Worm (Caenorhabditis elegans) whole organism, young adult: ENCODE measurements around the gene col-91.

ENCODE experiments used
- B0035.1 ChIP-seq: sonication (generic microtip); optimal IDR thresholded peaks from 2 replicates; lab custom pipeline; 2016; ENCODE audit warnings: missing genetic modification characterization, mild to moderate bottlenecking, missing compliant biosample characterization, missing genotype, missing genetic modification reagents
- B0261.1 ChIP-seq: sonication (generic microtip); optimal IDR thresholded peaks from 2 replicates; lab custom pipeline; 2016; ENCODE audit warnings: mild to moderate bottlenecking, missing genetic modification characterization, moderate library complexity, missing compliant biosample characterization
- C17E4.6 ChIP-seq: fragments of 200-800 bp; sonication (Bioruptor generic); IDR thresholded peaks from 2 replicates; pipeline ENCODE4 v1.3.6; 2022; ENCODE audit warnings: missing genetic modification reagents, missing genetic modification characterization, missing compliant biosample characterization
- F22D6.2 ChIP-seq: sonication (generic microtip); optimal IDR thresholded peaks from 2 replicates; lab custom pipeline; 2016; ENCODE audit warnings: mild to moderate bottlenecking, missing genetic modification characterization, missing compliant biosample characterization
- F39B2.1 ChIP-seq: fragments of 200-800 bp; sonication (Bioruptor generic); IDR thresholded peaks from 2 replicates; pipeline ENCODE4 v1.3.6; 2022; ENCODE audit warnings: missing genetic modification reagents, missing genetic modification characterization, missing compliant biosample characterization
- F52B5.7 ChIP-seq: sonication (generic microtip); optimal IDR thresholded peaks from 2 replicates; lab custom pipeline; 2016; ENCODE audit warnings: mild to moderate bottlenecking, missing genetic modification characterization, missing compliant biosample characterization
- F57A8.1 ChIP-seq: fragments of 200-800 bp; sonication (Bioruptor generic); optimal IDR thresholded peaks from 2 replicates; lab custom pipeline; 2018; ENCODE audit warnings: mild to moderate bottlenecking, missing genetic modification characterization, moderate library complexity, missing compliant biosample characterization
- F57C9.4 ChIP-seq: sonication (generic microtip); optimal IDR thresholded peaks from 2 replicates; lab custom pipeline; 2017; ENCODE audit warnings: mild to moderate bottlenecking, missing genetic modification characterization, missing compliant biosample characterization
- K12H6.12 ChIP-seq: fragments of 200-800 bp; sonication (Bioruptor generic); optimal IDR thresholded peaks from 2 replicates; lab custom pipeline; 2018; ENCODE audit warnings: mild to moderate bottlenecking, missing genetic modification characterization, missing compliant biosample characterization
- Y53G8AR.9 ChIP-seq: fragments of 200-800 bp; sonication (Bioruptor generic); conservative IDR thresholded peaks from 2 replicates; pipeline ENCODE4 v1.3.6; 2022; ENCODE audit warnings: missing genetic modification reagents, missing genetic modification characterization, missing compliant biosample characterization
- Y56A3A.18 ChIP-seq: fragments of 200-800 bp; sonication (Bioruptor generic); IDR thresholded peaks from 2 replicates; pipeline ENCODE4 v1.3.6; 2022; ENCODE audit warnings: missing genetic modification reagents, missing genetic modification characterization, missing compliant biosample characterization
- Y79H2A.3 ChIP-seq: fragments of 200-800 bp; sonication (Bioruptor generic); conservative IDR thresholded peaks from 2 replicates; pipeline ENCODE4 v1.3.6; 2022; ENCODE audit warnings: missing genetic modification reagents, missing genetic modification characterization, missing compliant biosample characterization
- ama-1 ChIP-seq, 3 experiments: fragments of 150-350 bp in 1 of 3; sonication (generic microtip) in 2 of 3; optimal IDR thresholded peaks; 2 replicates each; lab custom pipeline; 2014 to 2018; ENCODE audit warnings: missing biosample characterization in 2 of 3, missing genetic modification characterization in 2 of 3, missing genetic modification reagents in 2 of 3
- atf-7 ChIP-seq: sonication (generic microtip); optimal IDR thresholded peaks from 2 replicates; lab custom pipeline; 2017; ENCODE audit warnings: mild to moderate bottlenecking, missing genetic modification characterization, missing compliant biosample characterization
- athp-1 ChIP-seq: sonication (generic microtip); optimal IDR thresholded peaks from 2 replicates; lab custom pipeline; 2017; ENCODE audit warnings: mild to moderate bottlenecking, missing genetic modification characterization, missing compliant biosample characterization
- attf-5 ChIP-seq: fragments of 200-800 bp; sonication (Bioruptor generic); optimal IDR thresholded peaks from 2 replicates; lab custom pipeline; 2018; ENCODE audit warnings: mild to moderate bottlenecking, missing genetic modification characterization, missing compliant biosample characterization
- bed-1 ChIP-seq: fragments of 200-800 bp; sonication (Bioruptor generic); IDR thresholded peaks from 2 replicates; pipeline ENCODE4 v1.3.6; 2022; ENCODE audit warnings: missing genetic modification reagents, missing genetic modification characterization, missing compliant biosample characterization
- ccch-3 ChIP-seq: fragments of 200-800 bp; sonication (Bioruptor generic); optimal IDR thresholded peaks from 2 replicates; lab custom pipeline; 2018; ENCODE audit warnings: mild to moderate bottlenecking, missing genetic modification characterization, missing compliant biosample characterization
- cebp-1 ChIP-seq, 2 experiments: fragments of 200-800 bp in 1 of 2; sonication (Bioruptor generic) in 1 of 2; sonication (generic microtip) in 1 of 2; IDR thresholded peaks in 1 of 2; optimal IDR thresholded peaks in 1 of 2; 2 replicates each; pipeline versions ENCODE4 v1.3.6 to Lab custom; 2017 to 2022; ENCODE audit warnings: missing compliant biosample characterization in 2 of 2, missing genetic modification characterization in 2 of 2, mild to moderate bottlenecking in 1 of 2, missing genetic modification reagents in 1 of 2, moderate library complexity in 1 of 2
- cebp-2 ChIP-seq: fragments of 200-800 bp; sonication (Bioruptor generic); IDR thresholded peaks from 2 replicates; pipeline ENCODE4 v1.3.6; 2022; ENCODE audit warnings: missing genetic modification characterization, missing compliant biosample characterization
- ceh-58 ChIP-seq: fragments of 200-800 bp; sonication (Bioruptor generic); IDR thresholded peaks from 2 replicates; pipeline ENCODE4 v1.3.6; 2022; ENCODE audit warnings: missing genetic modification characterization, missing compliant biosample characterization
- ceh-91 ChIP-seq: fragments of 200-800 bp; sonication (Bioruptor generic); IDR thresholded peaks from 2 replicates; pipeline ENCODE4 v1.3.6; 2022; ENCODE audit warnings: missing genetic modification reagents, missing genetic modification characterization, missing compliant biosample characterization
- egl-44 ChIP-seq: fragments of 200-800 bp; sonication (Bioruptor generic); IDR thresholded peaks from 2 replicates; pipeline ENCODE4 v1.3.6; 2022; ENCODE audit warnings: missing genetic modification reagents, missing genetic modification characterization, missing compliant biosample characterization
- egrh-3 ChIP-seq: fragments of 200-800 bp; sonication (Bioruptor generic); IDR thresholded peaks from 2 replicates; pipeline ENCODE4 v1.3.6; 2022; ENCODE audit warnings: missing genetic modification reagents, missing genetic modification characterization, missing compliant biosample characterization
- hsf-1 ChIP-seq: fragments of 200-800 bp; sonication (Bioruptor generic); IDR thresholded peaks from 2 replicates; pipeline ENCODE4 v1.3.6; 2022; ENCODE audit warnings: missing genetic modification reagents, missing genetic modification characterization, missing compliant biosample characterization
- let-607 ChIP-seq, 2 experiments: fragments of 200-800 bp in 1 of 2; sonication (Bioruptor generic) in 1 of 2; sonication (generic microtip) in 1 of 2; optimal IDR thresholded peaks; 2 replicates each; lab custom pipeline; 2016 to 2018; ENCODE audit warnings: mild to moderate bottlenecking in 2 of 2, missing compliant biosample characterization in 2 of 2, missing genetic modification characterization in 2 of 2, moderate library complexity in 2 of 2, missing genotype in 1 of 2
- lsy-27 ChIP-seq: sonication (generic microtip); optimal IDR thresholded peaks from 2 replicates; lab custom pipeline; 2017; ENCODE audit warnings: missing genetic modification characterization, mild to moderate bottlenecking, missing compliant biosample characterization, antibody characterized with exemption, missing genotype, borderline replicate concordance; ENCODE audit not compliant: insufficient read depth
- mcd-1 ChIP-seq: fragments of 200-800 bp; sonication (Bioruptor generic); IDR thresholded peaks from 2 replicates; pipeline ENCODE4 v1.3.6; 2022; ENCODE audit warnings: missing genetic modification reagents, missing genetic modification characterization, missing compliant biosample characterization
- nhr-120 ChIP-seq: fragments of 200-800 bp; sonication (Bioruptor generic); IDR thresholded peaks from 2 replicates; pipeline ENCODE4 v1.3.6; 2022; ENCODE audit warnings: missing genetic modification characterization, missing compliant biosample characterization
- nhr-179 ChIP-seq: sonication (generic microtip); optimal IDR thresholded peaks from 2 replicates; lab custom pipeline; 2016; ENCODE audit warnings: mild to moderate bottlenecking, missing genetic modification characterization, missing compliant biosample characterization
- sdz-38 ChIP-seq: sonication (generic microtip); optimal IDR thresholded peaks from 2 replicates; lab custom pipeline; 2016; ENCODE audit warnings: missing genotype, missing genetic modification characterization, missing compliant biosample characterization
- tbp1 ChIP-seq: fragments of 200-800 bp; sonication (Bioruptor generic); optimal IDR thresholded peaks from 2 replicates; lab custom pipeline; 2018; ENCODE audit warnings: mild to moderate bottlenecking, missing genetic modification characterization, missing compliant biosample characterization
- unc-130 ChIP-seq: sonication (generic microtip); optimal IDR thresholded peaks from 2 replicates; lab custom pipeline; 2016; ENCODE audit warnings: missing genetic modification reagents, missing genetic modification characterization, missing compliant biosample characterization
- unc-62 ChIP-seq: fragments of 150-350 bp; optimal IDR thresholded peaks from 2 replicates; lab custom pipeline; 2014; ENCODE audit warnings: missing biosample characterization, missing genetic modification reagents, missing genetic modification characterization
- zfh-2 ChIP-seq: fragments of 200-800 bp; sonication (Bioruptor generic); conservative IDR thresholded peaks from 2 replicates; pipeline ENCODE4 v1.3.6; 2022; ENCODE audit warnings: missing genetic modification reagents, missing genetic modification characterization, missing compliant biosample characterization
- ztf-22 ChIP-seq: fragments of 200-800 bp; sonication (Bioruptor generic); optimal IDR thresholded peaks from 2 replicates; lab custom pipeline; 2018; ENCODE audit warnings: mild to moderate bottlenecking, missing genetic modification characterization, moderate library complexity, missing compliant biosample characterization

col-91 gene

DNA sequence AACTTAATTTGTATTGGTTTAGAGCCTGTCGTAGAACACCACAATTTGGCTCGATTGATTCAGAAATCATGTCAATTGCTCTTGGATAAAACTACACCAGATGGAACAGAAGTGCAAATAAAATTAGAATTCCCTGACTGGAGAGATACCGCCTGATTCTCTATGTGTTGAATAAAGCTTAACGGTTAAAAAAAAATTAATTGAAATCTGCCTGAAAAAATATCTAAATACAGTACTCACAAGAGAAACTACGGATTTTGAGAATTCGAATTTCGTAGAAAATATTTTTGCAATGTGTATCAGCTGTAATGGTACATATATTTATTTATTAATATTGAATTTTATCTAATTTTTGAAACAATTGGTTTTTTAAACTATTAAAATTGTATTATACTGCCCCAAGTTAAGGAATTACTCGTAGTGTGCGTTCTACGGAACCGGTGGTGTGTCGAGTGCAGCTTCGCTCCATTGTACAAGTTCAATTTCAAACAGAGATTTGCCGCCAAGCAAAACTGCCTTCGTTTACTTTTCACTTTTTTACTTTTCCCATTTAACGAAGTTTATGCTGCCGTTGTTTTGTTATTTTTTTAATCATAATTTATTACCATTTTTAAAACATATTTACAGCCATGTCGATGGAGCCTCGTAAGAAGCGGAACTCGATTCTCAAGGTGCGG, 13.3 kb downstream of the col-91 start, which contains the start of gene knl-1 (continued):
- TF ChIP-seq B0035.1 (no peak), nhr-179 (tag; lab: Kevin White, UChicago) (no peak), bed-1 (GFP tag; lab: Robert Waterston, UW) (no peak), athp-1 (tag; lab: Kevin White, UChicago) (no peak), ceh-91 (GFP tag; lab: Robert Waterston, UW) (peak; percentile 75), ccch-3 (GFP tag; lab: Kevin White, UChicago) (no peak), nhr-120 (GFP tag; lab: Robert Waterston, UW) (no peak), egrh-3 (GFP tag; lab: Robert Waterston, UW) (0 out of 2 replicates have a peak, but pooled peaks have one; percentile 49), F52B5.7 (tag; lab: Kevin White, UChicago) (no peak), hsf-1 (GFP tag; lab: Robert Waterston, UW) (no peak), cebp-1 (GFP tag; IDR thresholded peaks at IDR 0.05; lab: Robert Waterston, UW) (no peak), cebp-1 (tag; optimal IDR thresholded peaks at IDR 0.05; lab: Kevin White, UChicago) (no peak), mcd-1 (GFP tag; lab: Robert Waterston, UW) (peak; percentile 80), let-607 (tag; optimal IDR thresholded peaks at IDR 0.05; lab: Kevin White, UChicago) (no peak), K12H6.12 (no peak), ama-1 (optimal IDR thresholded peaks at IDR 0.05; lab: Kevin White, UChicago) (no peak), ama-1 (GFP tag; optimal IDR thresholded peaks at IDR 0.05; lab: Kevin White, UChicago) (no peak), F57C9.4 (tag; lab: Kevin White, UChicago) (no peak), C17E4.6 (GFP tag; lab: Robert Waterston, UW) (no peak), B0261.1 (tag; lab: Kevin White, UChicago) (no peak), egl-44 (no peak), F57A8.1 (GFP tag; lab: Kevin White, UChicago) (no peak), lsy-27 (no peak), Y79H2A.3 (peak; percentile 31; the same call in 1 of the 2 replicates), atf-7 (no peak), tbp1 (GFP tag; lab: Kevin White, UChicago) (peak; percentile 25), attf-5 (GFP tag; lab: Kevin White, UChicago) (peak; percentile 59), ceh-58 (GFP tag; lab: Robert Waterston, UW) (no peak), ztf-22 (GFP tag; lab: Kevin White, UChicago) (no peak), F39B2.1 (no peak), F22D6.2 (no peak), sdz-38 (tag; lab: Kevin White, UChicago) (no peak), unc-62 (GFP tag; lab: Kevin White, UChicago) (no peak), unc-130 (peak; percentile 68), cebp-2 (GFP tag; lab: Robert Waterston, UW) (no peak), zfh-2 (GFP tag; lab: Robert Waterston, UW) (no peak), Y56A3A.18 (GFP tag; lab: Robert Waterston, UW) (no peak)

DNA sequence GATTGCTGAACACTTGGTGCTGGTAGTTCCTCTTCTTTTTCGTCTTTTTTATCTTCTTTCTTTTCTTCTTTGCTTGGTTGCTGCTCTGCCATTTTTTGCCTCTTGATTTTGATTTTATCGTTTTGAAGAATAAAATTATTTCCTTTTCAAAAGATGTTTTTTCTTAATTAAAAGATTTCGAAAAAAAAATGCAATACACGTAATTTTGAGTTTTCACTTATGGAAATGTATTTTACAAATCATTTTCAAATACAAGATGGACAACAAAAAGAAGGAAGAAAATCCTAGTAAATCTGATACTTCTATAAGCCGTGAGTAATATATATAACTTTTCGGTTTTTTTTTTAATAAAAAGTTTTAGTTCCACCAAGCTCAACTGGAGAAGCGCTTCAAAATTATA, 14.1 kb downstream of the col-91 start, which contains the start of the genes C02F5.10 and C02F5.2:
C02F5.10 (minus strand) TSS at position 101 of the 400 bp plus-strand sequence.
C02F5.2 (plus strand) TSS at position 239 of the 400 bp plus-strand sequence.
- TF ChIP-seq ceh-58 (GFP tag; lab: Robert Waterston, UW), result no peak

DNA sequence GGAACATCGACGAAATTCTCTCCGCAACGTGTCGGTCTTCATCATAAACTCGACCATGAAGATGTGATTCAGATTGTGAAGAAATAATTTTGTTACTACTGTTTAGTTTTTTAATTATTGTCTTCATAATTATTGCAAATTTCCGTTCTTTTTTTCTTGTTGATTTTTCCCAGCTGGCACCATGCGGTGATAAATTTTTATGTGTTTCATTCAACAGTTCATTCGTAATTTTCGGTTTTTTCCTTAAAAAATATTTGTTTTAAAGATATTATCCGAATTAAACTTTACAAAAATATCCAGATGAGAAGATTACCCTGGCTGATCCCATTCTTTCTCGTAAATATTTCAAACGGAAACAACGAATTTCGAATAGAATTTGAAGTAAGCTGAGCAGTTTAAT, 16.4 kb downstream of the col-91 start, which contains the start of gene C02F5.13:
C02F5.13 (plus strand) TSS at position 301 of the 400 bp plus-strand sequence.
- TF ChIP-seq Y53G8AR.9, result no peak
